Worm (Caenorhabditis elegans): ENCODE measurements around the gene srx-108.

srx-108 gene

ce11 chrII:3736893-3737375 lies 31.5 kb downstream of the srx-108 start, which contains the start of gene F12E12.6:
Gene F12E12.6 (minus strand): TSS chrII:3736943.
- TF ChIP-seq hmg-1.2 (GFP tag; IDR thresholded peaks at IDR 0.05) (peak; percentile 33; the same call in 1 of the 2 replicates), madf-6 (GFP tag; IDR thresholded peaks at IDR 0.05) (peak; percentile 58), efl-1 (GFP tag; optimal IDR thresholded peaks at IDR 0.05) (peak; percentile 57), madf-8 (GFP tag; conservative IDR thresholded peaks at IDR 0.05) (peak; percentile 27; the same call in 1 of the 2 replicates), aptf-3 (GFP tag; IDR thresholded peaks at IDR 0.05) (no peak), snpc-1.3 (tag; optimal IDR thresholded peaks at IDR 0.05; ENCODE audit: insufficient read depth) (no peak), lin-40 (tag; optimal IDR thresholded peaks at IDR 0.05) (no peak), T26A5.8 (tag; optimal IDR thresholded peaks at IDR 0.05) (no peak), dpl-1 (GFP tag; optimal IDR thresholded peaks at IDR 0.05) (peak; percentile 7), Y53F4B.3 (GFP tag; IDR thresholded peaks at IDR 0.05) (no peak), ztf-3 (GFP tag; optimal IDR thresholded peaks at IDR 0.05) (no peak), mes-4 (tag; optimal IDR thresholded peaks at IDR 0.05) (no peak)

- TF ChIP-seq hrde-1 (tag; optimal IDR thresholded peaks at IDR 0.05; ENCODE audit: borderline replicate concordance) (no peak), hlh-26 (GFP tag; conservative IDR thresholded peaks at IDR 0.05) (no peak), sea-2 (GFP tag; IDR thresholded peaks at IDR 0.05) (no peak), ztf-22 (GFP tag; optimal IDR thresholded peaks at IDR 0.05) (no peak), madf-3 (GFP tag; IDR thresholded peaks at IDR 0.05) (no peak), K11D2.4 (GFP tag; IDR thresholded peaks at IDR 0.05) (no peak), lin-35 (GFP tag; optimal IDR thresholded peaks at IDR 0.05) (no peak), Y53F4B.3 (GFP tag; IDR thresholded peaks at IDR 0.05) (no peak), hmg-20 (GFP tag; IDR thresholded peaks at IDR 0.05) (no peak), Y95B8A.8 (GFP tag; IDR thresholded peaks at IDR 0.05) (no peak), tbx-9 (tag; optimal IDR thresholded peaks at IDR 0.05; ENCODE audit: borderline replicate concordance) (no peak), pbrm-1 (GFP tag; IDR thresholded peaks at IDR 0.05) (no peak), lir-1 (GFP tag; conservative IDR thresholded peaks at IDR 0.05) (no peak), B0261.1 (tag; optimal IDR thresholded peaks at IDR 0.05) (no peak)
Measured at ce11 chrII:3739647-3740046, 34.2 kb downstream of the srx-108 start, which contains the start of gene F12E12.2. Gene F12E12.2 (plus strand): TSS chrII:3739947.

- TF ChIP-seq tbx-9 (tag; optimal IDR thresholded peaks at IDR 0.05; ENCODE audit: borderline replicate concordance) = no peak
Measured at ce11 chrII:3741584-3741983, 36.2 kb downstream of the srx-108 start, which contains the start of gene F12E12.1. Gene F12E12.1 (plus strand): TSS chrII:3741884.

- no peak for TF ChIP-seq C17E4.6 (GFP tag; IDR thresholded peaks at IDR 0.05)
- no peak for TF ChIP-seq snpc-1.1 (tag; optimal IDR thresholded peaks at IDR 0.05; ENCODE audit: insufficient read depth)
- 0 out of 2 replicates have a peak, but pooled peaks have one; percentile 11 for TF ChIP-seq dox-1 (GFP tag; IDR thresholded peaks at IDR 0.05)
- TF ChIP-seq mxl-1 (tag; optimal IDR thresholded peaks at IDR 0.05) = no peak
- TF ChIP-seq nhr-80 (tag; optimal IDR thresholded peaks at IDR 0.05) = peak; percentile 58
- TF ChIP-seq F49E8.2 (tag; optimal IDR thresholded peaks at IDR 0.05; ENCODE audit: insufficient read depth) = no peak
- peak; percentile 29 for TF ChIP-seq tbp1 (GFP tag; optimal IDR thresholded peaks at IDR 0.05)
- TF ChIP-seq B0261.1 (tag; optimal IDR thresholded peaks at IDR 0.05) = no peak
- TF ChIP-seq madf-10 (tag; optimal IDR thresholded peaks at IDR 0.05) = no peak
- no peak for TF ChIP-seq T26A5.8 (tag; optimal IDR thresholded peaks at IDR 0.05)
Measured at ce11 chrII:3743684-3744200, 38.3 kb downstream of the srx-108 start, which contains the start of gene nta-1. Gene nta-1 (minus strand): TSS chrII:3743814.

Measured in whole organism, young adult.